Fruit fly (Drosophila melanogaster) S2 (cell line): ENCODE data around the gene AstC.

Experiments used
- CG8478 ChIP-seq: fragments of >200 bp; optimal IDR thresholded peaks from 2 replicates; lab custom pipeline; 2018
- CTCF ChIP-seq, 2 experiments: fragments of >200 bp; optimal IDR thresholded peaks; 2 replicates each; lab custom pipeline; 2018

DNA sequence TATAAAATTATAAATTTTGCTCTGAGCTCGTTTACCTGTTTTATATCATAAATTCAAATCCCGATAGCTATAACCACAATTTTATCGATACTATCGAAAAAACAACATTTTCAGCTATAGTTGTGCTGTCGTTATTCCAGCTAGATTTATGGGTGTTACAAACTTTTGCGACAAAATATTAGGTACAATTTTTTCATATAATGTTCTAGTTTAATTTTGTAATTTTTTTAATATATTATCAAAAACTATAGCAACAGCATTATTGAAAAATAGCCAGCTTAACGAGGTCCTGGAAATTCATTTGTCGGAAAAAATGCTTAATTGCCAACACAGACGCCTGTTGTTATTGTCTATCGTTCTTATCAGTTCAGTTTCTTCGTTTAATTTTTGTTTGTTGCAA is 9.9 kb upstream of the AstC start, which contains the start of gene Wdr59:
- TF ChIP-seq CG8478 (lab: Kevin White, UChicago) = no peak
- no peak for TF ChIP-seq CTCF (optimal IDR thresholded peaks at IDR 0.05; lab: Kevin White, UChicago)
